Worm (Caenorhabditis elegans) whole organism, L1 larva: ENCODE results near the gene fbxa-158.

ENCODE experiments used
- C04F5.9 ChIP-seq: sonication (generic microtip); optimal IDR thresholded peaks from 2 replicates; lab custom pipeline; 2016; ENCODE audit warnings: missing genetic modification characterization, missing compliant biosample characterization
- C34B4.2 ChIP-seq: sonication (generic microtip); optimal IDR thresholded peaks from 2 replicates; lab custom pipeline; 2017; ENCODE audit warnings: mild to moderate bottlenecking, missing genetic modification characterization, missing compliant biosample characterization
- aha-1 ChIP-seq: fragments of 150-350 bp; optimal IDR thresholded peaks from 2 replicates; lab custom pipeline; 2014; ENCODE audit warnings: missing biosample characterization, missing genetic modification characterization
- aly-2 ChIP-seq: fragments of 150-350 bp; optimal IDR thresholded peaks from 2 replicates; lab custom pipeline; 2014; ENCODE audit warnings: missing biosample characterization, missing genetic modification characterization
- ceh-82 ChIP-seq, 3 experiments: fragments of 150-350 bp in 1 of 3; sonication (generic microtip) in 2 of 3; optimal IDR thresholded peaks; 2 replicates each; lab custom pipeline; 2014 to 2017; ENCODE audit warnings: missing biosample characterization in 3 of 3, missing genetic modification characterization in 3 of 3
- ceh-88 ChIP-seq: fragments of 200-800 bp; sonication (Bioruptor generic); IDR thresholded peaks from 2 replicates; pipeline ENCODE4 v1.3.6; 2022; ENCODE audit warnings: missing genetic modification characterization, missing compliant biosample characterization
- efl-1 ChIP-seq, 4 experiments: fragments of 150-350 bp; optimal IDR thresholded peaks in 3 of 4; peaks in 1 of 4; 1 replicate in 1 of 4; 2 replicates in 3 of 4; lab custom pipeline; 2014; ENCODE audit warnings: missing biosample characterization in 2 of 4, missing genetic modification characterization in 2 of 4, missing genetic modification reagents in 2 of 4
- efl-3 ChIP-seq: fragments of 200-800 bp; sonication (Bioruptor generic); optimal IDR thresholded peaks from 2 replicates; lab custom pipeline; 2018; ENCODE audit warnings: mild to moderate bottlenecking, missing genetic modification characterization, missing compliant biosample characterization
- egl-27 ChIP-seq, 2 experiments: fragments of 150-350 bp in 1 of 2; sonication (generic microtip); optimal IDR thresholded peaks; 3 replicates each; lab custom pipeline; 2017 to 2018; ENCODE audit warnings: missing biosample characterization in 2 of 2, missing genetic modification characterization in 2 of 2, missing genetic modification reagents in 2 of 2
- elt-2 ChIP-seq: sonication (generic microtip); optimal IDR thresholded peaks from 2 replicates; lab custom pipeline; 2016; ENCODE audit warnings: missing genetic modification characterization, mild to moderate bottlenecking, inconsistent platforms, missing compliant biosample characterization, missing genetic modification reagents
- elt-3 ChIP-seq, 6 experiments: fragments of 150-350 bp in 1 of 6; sonication (generic microtip); optimal IDR thresholded peaks; 2 replicates each; lab custom pipeline; 2017 to 2018; ENCODE audit warnings: missing biosample characterization in 6 of 6, missing genetic modification characterization in 6 of 6, inconsistent platforms in 1 of 6
- fos-1 ChIP-seq: fragments of 150-350 bp; optimal IDR thresholded peaks from 2 replicates; lab custom pipeline; 2014; ENCODE audit warnings: missing biosample characterization, missing genetic modification characterization
- hpl-2 ChIP-seq: fragments of 150-350 bp; optimal IDR thresholded peaks from 2 replicates; lab custom pipeline; 2014; ENCODE audit warnings: missing biosample characterization, missing genetic modification reagents, missing genetic modification characterization
- irx-1 ChIP-seq: sonication (generic microtip); optimal IDR thresholded peaks from 2 replicates; lab custom pipeline; 2016; ENCODE audit warnings: missing genetic modification characterization, missing compliant biosample characterization
- isw-1 ChIP-seq: fragments of 200-800 bp; sonication (Bioruptor generic); IDR thresholded peaks from 2 replicates; pipeline ENCODE4 v1.3.6; 2022; ENCODE audit warnings: missing genetic modification characterization, missing compliant biosample characterization
- lin-35 ChIP-seq, 2 experiments: fragments of 150-350 bp; optimal IDR thresholded peaks; 2 replicates each; lab custom pipeline; 2014; ENCODE audit warnings: missing biosample characterization in 2 of 2, missing genetic modification characterization in 2 of 2, missing genetic modification reagents in 2 of 2
- lir-3 ChIP-seq: sonication (generic microtip); optimal IDR thresholded peaks from 2 replicates; lab custom pipeline; 2016; ENCODE audit warnings: mild to moderate bottlenecking, missing genetic modification characterization, moderate library complexity, missing compliant biosample characterization; ENCODE audit not compliant: poor library complexity
- lsy-2 ChIP-seq, 2 experiments: fragments of 150-350 bp; optimal IDR thresholded peaks; 2 replicates each; lab custom pipeline; 2014; ENCODE audit warnings: missing biosample characterization in 2 of 2, missing genetic modification characterization in 2 of 2
- mab-9 ChIP-seq: fragments of 200-800 bp; sonication (Bioruptor generic); IDR thresholded peaks from 2 replicates; pipeline ENCODE4 v1.3.6; 2022; ENCODE audit warnings: missing genetic modification reagents, missing genetic modification characterization, missing compliant biosample characterization
- nhr-11 ChIP-seq: fragments of 150-350 bp; optimal IDR thresholded peaks from 2 replicates; lab custom pipeline; 2014; ENCODE audit warnings: missing biosample characterization, missing genetic modification characterization
- nhr-20 ChIP-seq: sonication (generic microtip); optimal IDR thresholded peaks from 2 replicates; lab custom pipeline; 2016; ENCODE audit warnings: mild to moderate bottlenecking, missing genetic modification characterization, missing compliant biosample characterization
- nhr-90 ChIP-seq: sonication (generic microtip); optimal IDR thresholded peaks from 2 replicates; lab custom pipeline; 2016; ENCODE audit warnings: mild to moderate bottlenecking, missing genetic modification characterization, missing compliant biosample characterization; ENCODE audit not compliant: poor library complexity
- rnt-1 ChIP-seq: sonication (generic microtip); optimal IDR thresholded peaks from 2 replicates; lab custom pipeline; 2016; ENCODE audit warnings: mild to moderate bottlenecking, missing genetic modification characterization, moderate library complexity, missing compliant biosample characterization
- sox-4 ChIP-seq: sonication (generic microtip); optimal IDR thresholded peaks from 2 replicates; lab custom pipeline; 2016; ENCODE audit warnings: missing genetic modification characterization, missing compliant biosample characterization
- tlp-1 ChIP-seq: fragments of 150-350 bp; optimal IDR thresholded peaks from 2 replicates; lab custom pipeline; 2014; ENCODE audit warnings: missing biosample characterization, missing genetic modification characterization
- unc-130 ChIP-seq: fragments of 150-350 bp; optimal IDR thresholded peaks from 2 replicates; lab custom pipeline; 2017; ENCODE audit warnings: missing biosample characterization, missing genetic modification characterization, inconsistent platforms
- unc-86 ChIP-seq: sonication (generic microtip); optimal IDR thresholded peaks from 2 replicates; lab custom pipeline; 2016; ENCODE audit warnings: missing genetic modification characterization, missing compliant biosample characterization
- unc-98 ChIP-seq: fragments of 200-800 bp; sonication (Bioruptor generic); IDR thresholded peaks from 2 replicates; pipeline ENCODE4 v1.3.6; 2022; ENCODE audit warnings: missing genetic modification characterization, missing compliant biosample characterization
- ztf-11 ChIP-seq, 2 experiments: sonication (generic microtip); optimal IDR thresholded peaks; 2 replicates each; lab custom pipeline; 2016 to 2017; ENCODE audit warnings: missing genetic modification characterization in 2 of 2, missing biosample characterization in 1 of 2, missing compliant biosample characterization in 1 of 2

Gene fbxa-158

DNA sequence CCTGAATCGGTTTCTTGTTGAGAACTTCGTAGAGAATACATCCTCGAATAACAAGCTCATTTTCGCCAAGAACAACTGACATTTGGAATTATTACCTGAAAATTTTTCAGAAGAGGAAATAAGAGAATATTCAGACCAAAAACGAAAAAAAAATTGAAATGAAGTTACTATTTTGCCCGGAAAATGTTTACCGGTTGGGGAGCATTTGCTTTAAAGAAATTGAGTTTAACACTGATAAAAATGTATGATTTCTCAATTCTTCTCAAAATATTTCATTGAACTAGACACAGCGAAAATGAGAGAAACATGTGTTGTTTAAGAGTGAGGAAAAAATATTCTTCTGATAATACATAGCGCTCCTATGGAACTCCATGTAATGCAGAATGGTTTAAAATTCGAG lies 4.7 kb downstream of the fbxa-158 start, which contains the start of gene fbxa-165:
Gene fbxa-165 (minus strand): TSS at position 101 of the 400 bp plus-strand sequence.
- TF ChIP-seq nhr-11 (no peak), nhr-20 (tag; lab: Kevin White, UChicago) (no peak), C34B4.2 (no peak), lir-3 (tag; lab: Kevin White, UChicago) (no peak), isw-1 (GFP tag; lab: Robert Waterston, UW) (no peak), unc-86 (tag; lab: Kevin White, UChicago) (no peak), efl-1 (optimal IDR thresholded peaks at IDR 0.05; lab: Kevin White, UChicago) (no peak), efl-1 (GFP tag; optimal IDR thresholded peaks at IDR 0.05 in 1 of 2; lab: Kevin White, UChicago) (no peak)
- TF ChIP-seq, all 84 proteins: peak for 0

DNA sequence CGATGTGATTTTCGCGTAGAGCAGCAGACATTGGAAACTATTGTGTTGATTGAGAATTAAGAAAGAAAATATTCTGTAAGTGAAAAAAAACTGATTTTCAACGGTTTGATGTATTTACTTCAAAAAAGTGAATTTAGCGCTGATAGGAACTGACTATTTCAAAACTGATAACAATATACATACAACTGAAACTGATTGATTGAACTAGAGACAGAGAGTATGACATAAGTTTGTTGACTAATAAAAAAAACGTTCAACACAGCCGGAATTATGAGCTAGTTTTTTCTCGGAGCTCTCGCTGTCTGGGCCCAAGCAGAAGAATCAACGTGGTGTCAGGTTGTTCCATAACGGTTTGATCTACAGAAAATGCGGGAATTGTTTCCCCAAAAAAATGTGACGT lies 7.1 kb downstream of the fbxa-158 start, which contains the start of gene fbxa-164:
Gene fbxa-164 (minus strand): TSS at position 101 of the 400 bp plus-strand sequence.
- no peak for TF ChIP-seq egl-27 (tag; optimal IDR thresholded peaks at IDR 0.05; lab: Kevin White, UChicago)

DNA sequence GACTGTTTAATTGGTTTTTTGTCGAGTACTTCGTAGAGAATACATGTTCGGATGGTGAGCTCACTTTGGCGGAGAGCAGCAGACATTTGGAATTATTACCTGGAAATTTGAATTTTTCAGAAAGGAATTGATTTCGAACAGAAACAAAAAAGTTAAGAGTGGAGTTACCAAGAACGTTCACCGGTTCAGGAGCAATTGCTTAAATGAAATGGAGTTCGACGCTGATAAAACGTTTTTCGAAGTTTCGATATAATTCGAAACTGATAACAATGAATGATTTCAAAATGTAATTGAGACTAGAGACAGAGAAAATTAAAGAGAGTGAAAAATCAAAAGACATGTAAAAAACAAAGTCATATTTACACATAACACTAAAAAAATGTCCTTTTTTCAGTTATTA lies 10.4 kb downstream of the fbxa-158 start, which contains the start of gene fbxa-163:
Gene fbxa-163 (minus strand): TSS at position 101 of the 400 bp plus-strand sequence.
- TF ChIP-seq aha-1 (tag; lab: Kevin White, UChicago): no peak
- no peak for TF ChIP-seq C04F5.9 (tag; lab: Kevin White, UChicago)
- no peak for TF ChIP-seq ceh-88 (GFP tag; lab: Robert Waterston, UW)
- no peak for TF ChIP-seq efl-3 (GFP tag; lab: Kevin White, UChicago)
- no peak for TF ChIP-seq mab-9
- no peak for TF ChIP-seq aly-2
- no peak for TF ChIP-seq isw-1 (GFP tag; lab: Robert Waterston, UW)
- no peak for TF ChIP-seq unc-130 (tag; lab: Kevin White, UChicago)
- TF ChIP-seq, all 84 proteins: peak for 0

DNA sequence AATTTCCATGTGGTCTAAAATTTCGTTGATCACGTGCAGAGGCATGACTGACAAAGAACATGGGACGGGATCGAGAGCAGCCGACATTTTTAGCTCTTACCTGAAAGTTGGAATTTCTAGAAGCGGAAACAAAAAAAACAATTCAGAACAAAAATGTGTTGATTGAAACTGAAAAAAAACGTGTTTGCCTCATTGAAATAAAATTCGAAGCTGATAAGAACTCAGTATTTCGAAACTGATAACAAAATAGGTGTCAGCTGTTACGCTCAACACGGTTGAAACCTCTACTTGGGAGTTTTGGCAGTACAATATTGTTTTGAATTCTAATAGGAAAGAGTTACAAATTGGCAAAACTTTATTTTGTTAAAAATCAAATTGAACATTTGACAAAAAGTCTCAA lies 12.2 kb downstream of the fbxa-158 start:
- TF ChIP-seq efl-1 (optimal IDR thresholded peaks at IDR 0.05; lab: Kevin White, UChicago) (no peak), efl-1 (GFP tag; optimal IDR thresholded peaks at IDR 0.05 in 1 of 2; lab: Kevin White, UChicago) (no peak), elt-2 (tag; lab: Kevin White, UChicago) (peak; percentile 82), elt-3 (tag; optimal IDR thresholded peaks at IDR 0.05; lab: Kevin White, UChicago) (no peak), lin-35 (GFP tag; optimal IDR thresholded peaks at IDR 0.05; lab: Kevin White, UChicago) (peak in 1 of 2 experiments; percentile 33), tlp-1 (tag; lab: Kevin White, UChicago) (peak; percentile 4)

DNA sequence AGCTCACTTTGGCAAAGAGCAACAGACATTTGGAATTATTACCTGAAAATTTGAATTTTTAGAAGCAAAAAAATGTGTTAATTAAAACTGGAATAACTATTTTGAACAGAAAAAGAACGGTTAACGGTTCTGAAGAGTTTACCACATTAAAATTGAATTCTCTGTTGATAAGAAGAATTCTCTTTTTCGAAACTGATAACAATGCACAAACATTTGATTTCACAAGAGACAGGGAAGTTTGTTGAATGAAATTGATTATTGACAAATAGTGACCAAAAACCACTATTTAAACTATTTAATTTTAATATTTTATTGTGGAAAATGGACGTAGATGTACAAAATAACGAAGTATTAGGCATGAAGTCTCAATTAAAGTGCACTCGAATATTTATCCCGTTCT lies 13.5 kb downstream of the fbxa-158 start:
- peak; percentile 64 for TF ChIP-seq elt-2 (tag; lab: Kevin White, UChicago)
- no peak for TF ChIP-seq C34B4.2
- TF ChIP-seq efl-1 (optimal IDR thresholded peaks at IDR 0.05; lab: Kevin White, UChicago): no peak
- TF ChIP-seq efl-1 (GFP tag; optimal IDR thresholded peaks at IDR 0.05 in 1 of 2; lab: Kevin White, UChicago): no peak
- TF ChIP-seq lin-35 (GFP tag; optimal IDR thresholded peaks at IDR 0.05; lab: Kevin White, UChicago): no peak
- TF ChIP-seq rnt-1 (tag; lab: Kevin White, UChicago): no peak
- no peak for TF ChIP-seq unc-130 (tag; lab: Kevin White, UChicago)
- TF ChIP-seq ztf-11 (tag; optimal IDR thresholded peaks at IDR 0.05; lab: Kevin White, UChicago): no peak
- no peak for TF ChIP-seq fos-1 (tag; lab: Kevin White, UChicago)
- TF ChIP-seq sox-4 (tag; lab: Kevin White, UChicago): no peak

DNA sequence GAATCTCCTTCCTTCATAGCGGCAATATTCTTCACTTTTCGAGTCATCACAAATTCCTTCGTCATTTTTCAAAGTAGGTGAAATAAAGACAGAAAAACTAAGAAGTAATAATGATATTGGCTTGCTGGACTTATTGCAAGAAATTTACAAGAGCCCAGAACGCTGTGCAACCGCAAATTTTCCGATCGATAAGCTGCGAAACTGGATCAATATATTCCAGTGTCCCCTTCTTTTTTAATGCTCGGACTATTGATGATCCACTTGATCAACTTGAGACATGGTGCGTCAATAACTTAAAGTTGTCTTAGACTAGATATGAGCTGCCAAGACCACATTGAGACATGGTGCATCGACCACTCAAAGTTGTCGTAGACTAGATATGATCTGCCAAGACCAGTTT lies 15.0 kb downstream of the fbxa-158 start, which contains the start of gene bath-33:
Gene bath-33 (minus strand): TSS at position 101 of the 400 bp plus-strand sequence.
- no peak for TF ChIP-seq unc-98 (GFP tag; lab: Robert Waterston, UW)
- no peak for TF ChIP-seq lir-3 (tag; lab: Kevin White, UChicago)
- no peak for TF ChIP-seq ceh-82 (tag; optimal IDR thresholded peaks at IDR 0.05; lab: Kevin White, UChicago)
- TF ChIP-seq nhr-90 (tag; lab: Kevin White, UChicago): no peak
- no peak for TF ChIP-seq lsy-2 (tag; optimal IDR thresholded peaks at IDR 0.05; lab: Kevin White, UChicago)
- no peak for TF ChIP-seq tlp-1 (tag; lab: Kevin White, UChicago)
- TF ChIP-seq irx-1 (tag; lab: Kevin White, UChicago): no peak
- no peak for TF ChIP-seq hpl-2 (GFP tag; lab: Kevin White, UChicago)
- TF ChIP-seq, all 84 proteins: peak for 0
